Worm (Caenorhabditis elegans) whole organism, L4 larva: ENCODE results near the gene tat-3.

Experiments
- D1046.2 ChIP-seq: fragments of 200-800 bp; sonication (Bioruptor generic); IDR thresholded peaks from 2 replicates; pipeline ENCODE4 v1.3.6; 2022; ENCODE audit warnings: missing genetic modification characterization, missing compliant biosample characterization
- F10B5.3 ChIP-seq: sonication (generic microtip); optimal IDR thresholded peaks from 2 replicates; lab custom pipeline; 2016; ENCODE audit warnings: mild to moderate bottlenecking, missing genetic modification characterization, missing compliant biosample characterization
- F26F4.8 ChIP-seq: fragments of 200-800 bp; sonication (Bioruptor generic); conservative IDR thresholded peaks from 2 replicates; pipeline ENCODE4 v1.3.6; 2022; ENCODE audit warnings: missing genetic modification characterization, missing compliant biosample characterization
- T20F7.1 ChIP-seq: fragments of 200-800 bp; sonication (Bioruptor generic); optimal IDR thresholded peaks from 2 replicates; lab custom pipeline; 2018; ENCODE audit warnings: mild to moderate bottlenecking, missing genetic modification characterization, missing compliant biosample characterization
- T26A8.4 ChIP-seq: fragments of 200-800 bp; sonication (Bioruptor generic); IDR thresholded peaks from 2 replicates; pipeline ENCODE4 v1.3.6; 2022; ENCODE audit warnings: missing genetic modification characterization, missing compliant biosample characterization
- Y75B8A.6 ChIP-seq: fragments of 200-800 bp; sonication (Bioruptor generic); IDR thresholded peaks from 2 replicates; pipeline ENCODE4 v1.3.6; 2022; ENCODE audit warnings: missing genetic modification reagents, missing genetic modification characterization, missing compliant biosample characterization
- ZK546.5 ChIP-seq, 2 experiments: sonication (generic microtip); optimal IDR thresholded peaks; 2 replicates each; lab custom pipeline; 2017; ENCODE audit warnings: missing biosample characterization in 2 of 2, missing genetic modification characterization in 2 of 2
- aha-1 ChIP-seq: fragments of 150-350 bp; peaks from one replicate; lab custom pipeline; 2014; ENCODE audit warnings: missing biosample characterization, missing genetic modification characterization
- aly-2 ChIP-seq: sonication (generic microtip); optimal IDR thresholded peaks from 2 replicates; lab custom pipeline; 2018; ENCODE audit warnings: missing biosample characterization, missing genetic modification characterization
- ceh-20 ChIP-seq: fragments of 200-800 bp; sonication (Bioruptor generic); IDR thresholded peaks from 2 replicates; pipeline ENCODE4 v1.3.6; 2022; ENCODE audit warnings: missing genetic modification reagents, missing genetic modification characterization, missing compliant biosample characterization
- ceh-44 ChIP-seq: fragments of 200-800 bp; sonication (Bioruptor generic); IDR thresholded peaks from 2 replicates; pipeline ENCODE4 v1.3.6; 2022; ENCODE audit warnings: missing genetic modification reagents, missing genetic modification characterization, missing compliant biosample characterization
- ceh-62 ChIP-seq: sonication (generic microtip); optimal IDR thresholded peaks from 2 replicates; lab custom pipeline; 2017; ENCODE audit warnings: missing biosample characterization, missing genetic modification characterization
- ceh-82 ChIP-seq: sonication (generic microtip); optimal IDR thresholded peaks from 2 replicates; lab custom pipeline; 2017; ENCODE audit warnings: missing biosample characterization, missing genetic modification characterization
- ces-1 ChIP-seq: fragments of 150-350 bp; sonication (generic microtip); optimal IDR thresholded peaks from 4 replicates; lab custom pipeline; 2014; ENCODE audit warnings: missing biosample characterization, missing genetic modification reagents, missing genetic modification characterization
- ctbp-1 ChIP-seq: fragments of 200-800 bp; sonication (Bioruptor generic); IDR thresholded peaks from 2 replicates; pipeline ENCODE4 v1.3.6; 2022; ENCODE audit warnings: missing genetic modification reagents, missing genetic modification characterization, missing compliant biosample characterization
- daf-16 ChIP-seq, 3 experiments: sonication (generic microtip); optimal IDR thresholded peaks; 2 replicates each; lab custom pipeline; 2016 to 2017; ENCODE audit warnings: missing genetic modification characterization in 3 of 3, missing genetic modification reagents in 3 of 3, mild to moderate bottlenecking in 2 of 3, missing compliant biosample characterization in 2 of 3, missing biosample characterization in 1 of 3, moderate library complexity in 1 of 3
- daf-19 ChIP-seq: fragments of 200-800 bp; sonication (Bioruptor generic); conservative IDR thresholded peaks from 2 replicates; pipeline ENCODE4 v1.3.6; 2022; ENCODE audit warnings: missing genetic modification characterization, missing compliant biosample characterization
- daf-8 ChIP-seq: fragments of 200-800 bp; sonication (Bioruptor generic); IDR thresholded peaks from 2 replicates; pipeline ENCODE4 v1.3.6; 2022; ENCODE audit warnings: missing genetic modification characterization, missing compliant biosample characterization
- dmd-6 ChIP-seq: fragments of 200-800 bp; sonication (Bioruptor generic); IDR thresholded peaks from 2 replicates; pipeline ENCODE4 v1.3.6; 2022; ENCODE audit warnings: missing genetic modification reagents, missing genetic modification characterization, missing compliant biosample characterization
- dmd-8 ChIP-seq: fragments of 200-800 bp; sonication (Bioruptor generic); IDR thresholded peaks from 2 replicates; pipeline ENCODE4 v1.3.6; 2022; ENCODE audit warnings: missing genetic modification characterization, missing compliant biosample characterization
- dpl-1 ChIP-seq: fragments of 150-350 bp; optimal IDR thresholded peaks from 2 replicates; lab custom pipeline; 2014; ENCODE audit warnings: missing biosample characterization, missing genetic modification reagents, missing genetic modification characterization
- duxl-1 ChIP-seq: sonication (generic microtip); optimal IDR thresholded peaks from 2 replicates; lab custom pipeline; 2016; ENCODE audit warnings: mild to moderate bottlenecking, missing genetic modification characterization, moderate library complexity, missing compliant biosample characterization; ENCODE audit not compliant: poor library complexity
- dve-1 ChIP-seq: sonication (generic microtip); optimal IDR thresholded peaks from 2 replicates; lab custom pipeline; 2017; ENCODE audit warnings: antibody characterized with exemption, mild to moderate bottlenecking, missing genetic modification characterization, missing compliant biosample characterization; ENCODE audit not compliant: insufficient read depth
- egl-27 ChIP-seq: sonication (generic microtip); optimal IDR thresholded peaks from 3 replicates; lab custom pipeline; 2017; ENCODE audit warnings: missing biosample characterization, missing genetic modification reagents, missing genetic modification characterization
- gei-8 ChIP-seq: fragments of 200-800 bp; sonication (Bioruptor generic); optimal IDR thresholded peaks from 2 replicates; lab custom pipeline; 2018; ENCODE audit warnings: mild to moderate bottlenecking, missing genetic modification characterization, missing compliant biosample characterization
- hif-1 ChIP-seq, 2 experiments: sonication (generic microtip); optimal IDR thresholded peaks; 2 replicates each; lab custom pipeline; 2016 to 2017; ENCODE audit warnings: missing compliant biosample characterization in 2 of 2, missing genetic modification characterization in 2 of 2, missing genetic modification reagents in 2 of 2, missing genotype in 2 of 2, mild to moderate bottlenecking in 1 of 2
- hlh-11 ChIP-seq: fragments of 200-800 bp; sonication (Bioruptor generic); optimal IDR thresholded peaks from 2 replicates; lab custom pipeline; 2018; ENCODE audit warnings: mild to moderate bottlenecking, missing genetic modification characterization, missing compliant biosample characterization
- lin-39 ChIP-seq: fragments of 150-350 bp; optimal IDR thresholded peaks from 2 replicates; lab custom pipeline; 2014; ENCODE audit warnings: missing biosample characterization, missing genetic modification reagents, missing genetic modification characterization
- lsy-2 ChIP-seq, 2 experiments: fragments of 150-350 bp in 1 of 2; sonication (generic microtip) in 1 of 2; optimal IDR thresholded peaks; 2 replicates each; lab custom pipeline; 2014 to 2017; ENCODE audit warnings: missing biosample characterization in 2 of 2, missing genetic modification characterization in 2 of 2
- madf-5 ChIP-seq, 2 experiments: fragments of 200-800 bp; sonication (Bioruptor generic); IDR thresholded peaks; 2 replicates each; pipeline ENCODE4 v1.3.6; 2022; ENCODE audit warnings: missing compliant biosample characterization in 2 of 2, missing genetic modification characterization in 2 of 2
- mdt-29 ChIP-seq: fragments of 200-800 bp; sonication (Bioruptor generic); IDR thresholded peaks from 2 replicates; pipeline ENCODE4 v1.3.6; 2022; ENCODE audit warnings: missing genetic modification reagents, missing genetic modification characterization, missing compliant biosample characterization
- mep-1 ChIP-seq: fragments of 150-350 bp; sonication (generic microtip); optimal IDR thresholded peaks from 3 replicates; lab custom pipeline; 2014; ENCODE audit warnings: missing biosample characterization, missing genetic modification characterization
- mes-2 ChIP-seq: sonication (generic microtip); optimal IDR thresholded peaks from 2 replicates; lab custom pipeline; 2016; ENCODE audit warnings: missing genotype, mild to moderate bottlenecking, missing genetic modification characterization, missing compliant biosample characterization; ENCODE audit not compliant: poor library complexity, severe bottlenecking
- mxl-3 ChIP-seq: fragments of 200-800 bp; sonication (Bioruptor generic); optimal IDR thresholded peaks from 2 replicates; lab custom pipeline; 2018; ENCODE audit warnings: mild to moderate bottlenecking, missing genetic modification characterization, missing compliant biosample characterization
- nhr-10 ChIP-seq: fragments of 150-350 bp; optimal IDR thresholded peaks from 2 replicates; lab custom pipeline; 2014; ENCODE audit warnings: missing biosample characterization, missing genetic modification characterization
- nhr-11 ChIP-seq: fragments of 150-350 bp; optimal IDR thresholded peaks from 2 replicates; lab custom pipeline; 2014; ENCODE audit warnings: missing biosample characterization, missing genetic modification characterization
- nhr-25 ChIP-seq: sonication (generic microtip); optimal IDR thresholded peaks from 2 replicates; lab custom pipeline; 2017; ENCODE audit warnings: missing genetic modification characterization, mild to moderate bottlenecking, missing compliant biosample characterization, antibody characterized with exemption, moderate library complexity, borderline replicate concordance; ENCODE audit not compliant: insufficient read depth
- nhr-41 ChIP-seq: fragments of 200-800 bp; sonication (Bioruptor generic); IDR thresholded peaks from 2 replicates; pipeline ENCODE4 v1.3.6; 2022; ENCODE audit warnings: missing genetic modification reagents, missing genetic modification characterization, missing compliant biosample characterization
- nhr-48 ChIP-seq: sonication (generic microtip); optimal IDR thresholded peaks from 2 replicates; lab custom pipeline; 2016; ENCODE audit warnings: mild to moderate bottlenecking, missing genetic modification characterization, missing compliant biosample characterization
- nhr-76 ChIP-seq: fragments of 150-350 bp; optimal IDR thresholded peaks from 2 replicates; lab custom pipeline; 2014; ENCODE audit warnings: missing biosample characterization, missing genetic modification characterization
- php-3 ChIP-seq: fragments of 200-800 bp; sonication (Bioruptor generic); IDR thresholded peaks from 2 replicates; pipeline ENCODE4 v1.3.6; 2022; ENCODE audit warnings: missing genetic modification reagents, missing genetic modification characterization, missing compliant biosample characterization
- snpc-4 ChIP-seq: fragments of 150-350 bp; optimal IDR thresholded peaks from 2 replicates; lab custom pipeline; 2014; ENCODE audit warnings: missing biosample characterization, missing genetic modification characterization
- spr-1 ChIP-seq: sonication (generic microtip); optimal IDR thresholded peaks from 2 replicates; lab custom pipeline; 2016; ENCODE audit warnings: mild to moderate bottlenecking, missing genetic modification characterization, missing compliant biosample characterization
- tra-1 ChIP-seq: fragments of 200-800 bp; sonication (Bioruptor generic); IDR thresholded peaks from 2 replicates; pipeline ENCODE4 v1.3.6; 2022; ENCODE audit warnings: missing genetic modification reagents, missing genetic modification characterization, missing compliant biosample characterization
- unc-62 ChIP-seq, 3 experiments: fragments of 150-350 bp in 1 of 3; sonication (generic microtip); optimal IDR thresholded peaks in 2 of 3; peaks in 1 of 3; 1 replicate in 1 of 3; 2 replicates in 2 of 3; lab custom pipeline; 2014 to 2017; ENCODE audit warnings: missing biosample characterization in 3 of 3, missing genetic modification characterization in 3 of 3, missing genetic modification reagents in 3 of 3, missing genotype in 1 of 3
- vab-7 ChIP-seq: fragments of 200-800 bp; sonication (Bioruptor generic); IDR thresholded peaks from 2 replicates; pipeline ENCODE4 v1.3.6; 2022; ENCODE audit warnings: missing genetic modification reagents, missing genetic modification characterization, missing compliant biosample characterization
- zag-1 ChIP-seq: fragments of 150-350 bp; optimal IDR thresholded peaks from 2 replicates; lab custom pipeline; 2014; ENCODE audit warnings: missing biosample characterization, missing genetic modification characterization
- zip-11 ChIP-seq: fragments of 200-800 bp; sonication (Bioruptor generic); IDR thresholded peaks from 2 replicates; pipeline ENCODE4 v1.3.6; 2022; ENCODE audit warnings: missing genetic modification characterization, missing compliant biosample characterization
- ztf-11 ChIP-seq: fragments of 150-350 bp; optimal IDR thresholded peaks from 2 replicates; lab custom pipeline; 2014; ENCODE audit warnings: missing biosample characterization, missing genetic modification characterization
- ztf-7 ChIP-seq: fragments of 150-350 bp; optimal IDR thresholded peaks from 2 replicates; lab custom pipeline; 2014; ENCODE audit warnings: missing biosample characterization, missing genetic modification characterization

tat-3 gene

DNA sequence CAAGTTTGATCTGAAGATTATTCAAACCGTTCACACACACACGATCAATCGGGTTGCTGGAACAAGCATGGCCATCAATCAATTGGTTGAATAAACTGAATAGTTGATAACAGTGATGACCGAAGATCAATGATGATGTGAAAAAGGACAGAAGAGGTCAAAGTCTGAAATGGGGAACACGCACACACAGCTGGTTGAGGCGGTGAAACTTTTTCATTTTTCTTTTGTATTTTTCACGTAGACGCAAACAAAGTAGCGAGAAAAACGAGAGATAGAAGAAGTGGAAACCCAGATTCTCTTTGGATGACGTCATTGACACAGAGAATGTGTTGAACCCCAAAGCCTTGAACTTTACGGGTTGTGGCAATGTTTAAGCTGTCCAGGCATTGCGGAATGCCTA is 13.0 kb downstream of the tat-3 start (continued):
- TF ChIP-seq Y75B8A.6 (GFP tag; lab: Robert Waterston, UW) = no peak
- TF ChIP-seq nhr-11 (tag; lab: Kevin White, UChicago) = peak; percentile 77
- no peak for TF ChIP-seq madf-5 (GFP tag; IDR thresholded peaks at IDR 0.05; lab: Robert Waterston, UW)
- TF ChIP-seq snpc-4 (tag; lab: Kevin White, UChicago) = no peak
- peak; percentile 46 for TF ChIP-seq php-3 (GFP tag; lab: Robert Waterston, UW)
- TF ChIP-seq dmd-6 = peak; percentile 92
- peak; percentile 91 for TF ChIP-seq nhr-48 (tag; lab: Kevin White, UChicago)
- TF ChIP-seq ztf-7 (tag; lab: Kevin White, UChicago) = no peak
- no peak for TF ChIP-seq nhr-41 (GFP tag; lab: Robert Waterston, UW)
- peak; percentile 93 for TF ChIP-seq mxl-3
- peak; percentile 95 for TF ChIP-seq hlh-11 (tag; lab: Kevin White, UChicago)
- no peak for TF ChIP-seq zip-11 (GFP tag; lab: Robert Waterston, UW)
- TF ChIP-seq dve-1 (tag; lab: Kevin White, UChicago) = peak; percentile 93
- TF ChIP-seq ctbp-1 (GFP tag; lab: Robert Waterston, UW) = peak; percentile 11; the same call in 1 of the 2 replicates
- no peak for TF ChIP-seq ceh-44 (GFP tag; lab: Robert Waterston, UW)
- TF ChIP-seq nhr-76 = no peak
- TF ChIP-seq spr-1 (tag; lab: Kevin White, UChicago) = peak; percentile 33
- no peak for TF ChIP-seq ztf-11 (tag; lab: Kevin White, UChicago)
- no peak for TF ChIP-seq zag-1
- TF ChIP-seq dmd-8 (GFP tag; lab: Robert Waterston, UW) = no peak
- TF ChIP-seq daf-16 (GFP tag; optimal IDR thresholded peaks at IDR 0.05; lab: Kevin White, UChicago) = peak in 1 of 2 experiments; percentile 30
- TF ChIP-seq daf-16 (tag; optimal IDR thresholded peaks at IDR 0.05; lab: Kevin White, UChicago) = peak; percentile 41
- TF ChIP-seq ceh-62 = no peak
- TF ChIP-seq hif-1 (tag; optimal IDR thresholded peaks at IDR 0.05; lab: Kevin White, UChicago) = peak; percentile 58 to 99
- TF ChIP-seq D1046.2 (GFP tag; lab: Robert Waterston, UW) = no peak
- 0 out of 2 replicates have a peak, but pooled peaks have one; percentile 17 for TF ChIP-seq mdt-29
- no peak for TF ChIP-seq gei-8 (GFP tag; lab: Kevin White, UChicago)
- no peak for TF ChIP-seq F26F4.8 (GFP tag; lab: Robert Waterston, UW)
- TF ChIP-seq mes-2 = peak; percentile 37
- no peak for TF ChIP-seq ZK546.5 (tag; optimal IDR thresholded peaks at IDR 0.05; lab: Kevin White, UChicago)
- TF ChIP-seq mep-1 (tag; lab: Kevin White, UChicago) = peak; percentile 68
- TF ChIP-seq ceh-20 = peak; percentile 81
- no peak for TF ChIP-seq daf-8
- TF ChIP-seq aly-2 (tag; lab: Kevin White, UChicago) = no peak
- TF ChIP-seq duxl-1 = no peak
- TF ChIP-seq nhr-25 = peak; percentile 68
- no peak for TF ChIP-seq egl-27 (tag; lab: Kevin White, UChicago)
- peak; percentile 87 for TF ChIP-seq nhr-10 (tag; lab: Kevin White, UChicago)
- TF ChIP-seq F10B5.3 (tag; lab: Kevin White, UChicago) = no peak
- no peak for TF ChIP-seq daf-19 (GFP tag; lab: Robert Waterston, UW)
- TF ChIP-seq aha-1 (tag; lab: Kevin White, UChicago) = peak; percentile 99
- TF ChIP-seq T26A8.4 (GFP tag; lab: Robert Waterston, UW) = peak; percentile 26; the same call in 1 of the 2 replicates
- TF ChIP-seq dpl-1 (GFP tag; lab: Kevin White, UChicago) = peak; percentile 8
- TF ChIP-seq lin-39 (tag; lab: Kevin White, UChicago) = no peak
- TF ChIP-seq tra-1 = peak; percentile 64; the same call in 1 of the 2 replicates
- peak; percentile 36 for TF ChIP-seq T20F7.1 (GFP tag; lab: Kevin White, UChicago)
- no peak for TF ChIP-seq ceh-82 (tag; lab: Kevin White, UChicago)
- TF ChIP-seq vab-7 (GFP tag; lab: Robert Waterston, UW) = no peak
- TF ChIP-seq lsy-2 (tag; optimal IDR thresholded peaks at IDR 0.05; lab: Kevin White, UChicago) = peak; percentile 42 to 67
- TF ChIP-seq unc-62 (GFP tag; optimal IDR thresholded peaks at IDR 0.05 in 1 of 2; lab: Kevin White, UChicago) = peak in 1 of 2 experiments; percentile 93
- TF ChIP-seq unc-62 (tag; optimal IDR thresholded peaks at IDR 0.05; lab: Kevin White, UChicago) = no peak
- TF ChIP-seq ces-1 = no peak
